Worm (Caenorhabditis elegans) whole organism, dauer: Measurements from ENCODE around the gene soap-1.

ENCODE experiments used
- unc-62 ChIP-seq: sonication (generic microtip); optimal IDR thresholded peaks from 2 replicates; lab custom pipeline; 2017; ENCODE audit warnings: missing biosample characterization, missing genetic modification reagents, missing genetic modification characterization

soap-1 gene

DNA sequence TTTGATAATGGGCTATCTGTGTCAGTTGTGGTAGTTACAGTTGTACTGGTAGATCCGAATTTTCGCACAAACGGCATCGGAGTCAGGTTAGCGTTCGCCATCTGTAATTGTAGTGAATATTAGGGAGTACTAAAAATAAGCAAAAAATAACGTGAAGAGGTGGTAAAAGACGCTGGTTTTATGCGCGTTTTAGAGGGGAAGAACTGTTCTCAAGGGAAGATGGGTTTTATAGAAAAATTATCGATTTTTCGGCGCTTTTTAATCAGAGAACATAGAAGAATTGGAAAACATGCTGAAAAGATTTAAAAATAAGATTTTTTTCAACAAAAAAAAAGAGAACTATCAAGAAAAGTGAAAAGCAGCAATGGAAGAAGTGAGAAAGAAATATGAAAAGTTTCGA is 8.4 kb upstream of the soap-1 start, which contains the start of gene C13F10.7:
Gene C13F10.7 (minus strand): TSS at position 101 of the 400 bp plus-strand sequence.
- no peak for TF ChIP-seq unc-62 (GFP tag; lab: Kevin White, UChicago)

DNA sequence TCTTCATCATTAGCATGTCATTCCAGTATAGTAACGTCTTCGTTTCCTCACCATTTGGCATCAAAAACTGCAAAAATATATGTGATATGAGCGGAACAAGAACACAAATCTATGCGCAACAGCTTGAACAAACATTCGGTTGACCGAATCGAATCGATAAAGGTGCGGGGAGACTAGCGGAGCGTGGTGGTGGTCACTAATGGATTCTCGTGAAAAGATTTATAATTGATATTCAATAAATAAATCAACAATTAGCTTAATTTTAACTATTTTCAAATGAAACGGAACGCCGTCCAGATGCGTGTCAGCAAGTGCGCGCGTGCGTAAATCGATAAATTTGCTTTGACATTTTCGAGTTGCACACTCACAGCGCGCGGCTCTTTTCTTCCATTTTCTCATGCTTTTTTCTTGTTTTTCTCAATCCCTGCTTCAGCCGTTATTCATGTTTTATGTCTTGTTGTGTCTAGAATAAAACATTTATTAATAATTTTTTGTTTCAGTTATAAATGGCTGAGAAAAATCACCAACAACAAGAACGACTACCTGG is 6.3 kb upstream of the soap-1 start, which contains the start of the genes C13F10.8, C13F10.6 and kxd-1:
Gene C13F10.8 (minus strand): TSS at position 51 of the 547 bp plus-strand sequence.
Gene C13F10.6 (minus strand): TSS at position 67 of the 547 bp plus-strand sequence.
Gene kxd-1 (plus strand): TSS at position 497 of the 547 bp plus-strand sequence.
- no peak for TF ChIP-seq unc-62 (GFP tag; lab: Kevin White, UChicago)

DNA sequence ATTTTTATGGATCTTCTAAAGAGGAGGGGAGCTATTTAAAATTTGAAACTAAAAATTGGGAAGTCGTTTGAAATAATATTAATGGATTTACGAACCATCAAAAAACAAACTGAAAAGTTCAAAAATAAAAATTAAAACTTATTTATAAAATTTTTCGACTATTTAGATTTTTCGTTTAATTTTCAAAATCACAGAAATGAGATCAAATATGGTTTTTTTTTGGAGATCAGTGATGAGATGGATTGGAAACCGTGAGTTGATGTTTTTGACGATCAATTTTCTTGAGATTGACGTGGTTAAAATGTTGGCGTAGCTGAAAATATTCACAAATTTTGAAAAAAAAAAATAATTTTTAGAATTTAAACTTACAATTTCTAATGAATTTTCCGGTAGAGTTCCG is 4.3 kb upstream of the soap-1 start, which contains the start of gene C13F10.5:
Gene C13F10.5 (minus strand): TSS at position 101 of the 400 bp plus-strand sequence.
- no peak for TF ChIP-seq unc-62 (GFP tag; lab: Kevin White, UChicago)

DNA sequence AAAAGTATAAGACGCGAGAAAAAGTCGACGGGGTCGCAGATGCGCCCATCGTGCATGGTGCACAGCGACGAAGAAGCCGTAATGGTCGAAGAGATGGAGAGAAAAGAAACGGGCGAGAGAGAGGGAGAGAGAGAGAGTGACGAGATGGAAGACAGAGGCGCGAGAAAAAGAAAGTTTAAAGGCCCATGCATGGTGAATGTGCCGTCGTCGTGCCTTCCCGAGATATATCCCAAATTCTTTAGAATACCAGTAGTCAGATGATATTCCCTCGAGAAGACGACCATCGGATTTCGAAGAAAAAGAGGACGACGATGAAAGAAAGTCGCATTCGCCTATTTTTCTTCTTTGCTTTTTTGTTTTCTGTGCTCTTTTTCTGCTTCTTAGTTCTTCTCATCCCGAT is 1.3 kb upstream of the soap-1 start:
- no peak for TF ChIP-seq unc-62 (GFP tag; lab: Kevin White, UChicago)

DNA sequence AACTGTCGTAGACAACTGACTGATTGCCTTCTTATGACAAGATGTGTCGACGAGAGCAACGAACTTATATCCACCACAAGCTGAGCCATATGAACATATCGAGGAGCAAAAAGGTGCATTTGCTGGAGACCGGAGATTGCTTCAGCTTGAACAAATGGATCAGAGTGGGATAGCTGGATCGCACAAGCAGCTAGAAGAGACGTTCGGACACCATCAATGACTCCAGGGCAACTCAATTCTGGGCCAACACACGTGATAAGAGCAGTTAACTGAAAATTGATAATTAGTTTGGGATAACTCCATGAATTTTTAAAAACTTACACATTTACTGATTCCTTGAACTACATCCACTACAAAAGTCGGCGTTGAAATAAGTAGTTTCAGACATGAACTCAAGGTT is 5.7 kb downstream of the soap-1 start:
- TF ChIP-seq unc-62 (GFP tag; lab: Kevin White, UChicago): no peak

DNA sequence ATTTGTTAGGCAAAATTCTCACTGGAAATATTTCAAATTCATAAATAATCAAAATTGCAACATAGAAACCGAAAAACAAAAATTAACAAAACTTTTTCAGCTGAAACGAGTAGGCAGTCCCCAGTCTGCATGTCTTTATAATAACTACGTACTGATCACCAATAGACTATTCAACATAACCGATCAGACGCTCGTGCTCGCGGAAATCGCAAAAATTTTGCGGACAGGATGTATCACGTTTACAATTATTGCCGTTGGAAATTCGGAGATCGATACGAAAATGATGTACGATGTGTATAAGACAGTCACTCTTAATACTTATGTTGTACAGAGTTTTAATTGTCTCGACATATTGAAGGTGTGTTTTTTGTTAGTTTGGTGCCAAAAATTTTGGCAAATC is 13.3 kb downstream of the soap-1 start:
- TF ChIP-seq unc-62 (GFP tag; lab: Kevin White, UChicago): no peak

DNA sequence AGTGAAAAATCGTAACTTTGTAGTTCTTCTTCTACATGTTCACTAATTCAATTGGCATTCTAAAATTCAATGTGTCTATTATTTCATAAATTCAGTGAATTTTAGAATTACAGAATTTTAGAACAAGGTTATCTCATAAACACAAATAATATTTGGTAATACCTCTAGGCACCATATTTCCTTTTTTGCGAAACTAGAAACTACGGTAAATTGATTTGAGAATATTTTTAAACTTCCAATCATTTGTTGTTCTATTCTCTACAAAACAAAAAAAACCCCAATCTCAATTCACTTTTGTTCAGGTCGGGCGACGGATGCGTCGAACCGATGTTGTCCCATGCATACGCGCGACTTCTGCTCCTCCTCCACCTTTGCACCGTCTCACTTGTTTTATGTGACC is 14.8 kb downstream of the soap-1 start, which contains the start of gene F09G2.1:
Gene F09G2.1 (plus strand): TSS at position 301 of the 400 bp plus-strand sequence.
- no peak for TF ChIP-seq unc-62 (GFP tag; lab: Kevin White, UChicago)

DNA sequence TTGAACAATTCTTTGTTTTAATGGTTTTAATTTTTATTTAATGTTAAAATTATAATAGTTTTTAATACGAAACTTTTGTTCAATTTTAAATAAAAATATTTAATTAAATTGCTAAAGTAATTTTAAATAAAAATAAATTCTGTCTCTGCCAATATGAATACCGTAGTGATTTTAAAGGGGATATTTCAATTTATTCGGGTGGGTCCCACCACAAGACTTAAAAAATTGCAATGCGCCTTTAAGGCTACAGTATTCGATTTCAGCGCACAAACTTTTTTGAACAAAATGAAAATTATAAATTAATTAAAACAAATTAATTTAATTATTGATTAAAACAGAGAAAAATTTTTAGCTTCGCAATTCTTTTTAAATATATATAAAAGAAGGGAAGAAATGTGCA is 15.6 kb downstream of the soap-1 start:
- no peak for TF ChIP-seq unc-62 (GFP tag; lab: Kevin White, UChicago)

DNA sequence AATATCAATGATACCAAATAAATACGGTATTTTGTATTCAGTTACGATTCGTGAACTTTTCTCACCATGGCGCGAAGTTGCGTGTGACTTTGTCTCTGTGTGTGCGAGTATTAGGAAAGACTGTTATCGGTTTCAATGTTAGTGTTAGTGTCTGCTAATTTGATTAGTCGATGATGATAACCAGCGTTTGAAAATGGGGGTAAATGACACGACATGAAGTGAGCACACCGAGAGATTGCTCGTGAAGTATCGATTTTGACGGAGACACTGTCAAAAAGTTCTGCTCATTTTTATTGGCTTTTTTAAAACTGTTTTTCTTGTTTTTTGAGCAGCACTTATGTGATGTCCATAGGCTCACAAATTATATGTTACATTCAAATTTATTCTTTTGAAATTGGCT is 16.3 kb downstream of the soap-1 start:
- TF ChIP-seq unc-62 (GFP tag; lab: Kevin White, UChicago): no peak

DNA sequence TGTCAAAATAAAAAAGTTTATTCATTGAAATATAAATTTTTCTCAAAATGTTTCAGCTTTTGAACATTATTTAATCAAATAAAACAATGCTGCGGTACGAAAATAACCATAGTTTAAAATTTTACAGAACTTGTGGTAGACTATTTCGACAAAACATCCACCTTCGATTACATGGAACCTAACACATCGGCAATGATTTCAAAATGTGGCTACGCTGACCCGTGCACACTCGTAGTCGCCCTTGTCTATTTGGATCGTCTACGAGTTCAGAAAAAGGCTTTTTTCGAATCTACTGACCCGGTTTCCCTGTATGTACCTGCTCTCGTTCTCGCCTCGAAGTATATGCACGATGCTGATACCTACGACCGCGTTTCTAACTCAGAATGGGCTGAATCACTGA is 17.7 kb downstream of the soap-1 start:
- TF ChIP-seq unc-62 (GFP tag; lab: Kevin White, UChicago): no peak

DNA sequence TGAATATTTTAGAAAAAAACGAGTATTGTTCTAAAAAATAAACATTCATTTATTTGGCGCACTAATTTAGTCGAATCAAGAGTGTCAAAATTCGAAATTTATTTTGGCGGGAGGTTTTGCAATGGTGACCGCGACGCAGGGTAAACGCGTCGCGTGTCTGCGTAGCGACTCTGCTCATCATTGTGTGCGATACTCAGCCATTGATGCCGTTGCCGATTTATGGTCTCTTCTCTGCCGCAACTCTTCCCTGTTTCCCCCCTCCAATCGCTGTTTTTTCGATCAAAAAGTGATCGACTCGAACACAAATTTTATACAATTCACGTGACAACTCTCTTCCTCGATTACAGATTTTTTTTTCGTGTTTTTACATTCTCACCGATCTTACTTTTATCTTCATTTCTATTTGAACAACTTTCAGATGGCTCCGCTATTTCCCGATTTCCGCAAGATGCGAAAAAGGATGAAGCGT is 18.2 kb downstream of the soap-1 start, which contains the start of gene F09G2.2:
Gene F09G2.2 (plus strand): TSS at position 419 of the 469 bp plus-strand sequence.
- no peak for TF ChIP-seq unc-62 (GFP tag; lab: Kevin White, UChicago)

DNA sequence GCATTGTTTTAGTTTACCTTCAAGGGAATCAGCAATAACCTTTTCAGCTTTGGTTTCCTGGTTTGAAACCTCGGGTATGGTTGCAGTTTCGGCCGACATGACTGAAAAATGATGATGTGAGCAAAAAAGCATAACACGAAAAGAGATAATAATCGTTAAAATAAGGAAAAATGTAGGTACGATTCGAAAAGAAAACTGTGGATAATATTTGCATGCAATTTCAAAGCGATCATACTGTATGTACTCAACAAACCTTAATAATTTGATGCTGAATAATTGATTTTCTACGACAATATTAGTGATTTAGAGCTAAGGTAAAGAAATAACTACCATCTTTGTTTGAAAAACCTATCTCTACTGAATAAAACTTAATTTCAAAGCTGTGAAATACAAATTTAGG is 18.7 kb downstream of the soap-1 start, which contains the start of gene attf-2:
Gene attf-2 (minus strand): TSS at position 101 of the 400 bp plus-strand sequence.
- TF ChIP-seq unc-62 (GFP tag; lab: Kevin White, UChicago): no peak

DNA sequence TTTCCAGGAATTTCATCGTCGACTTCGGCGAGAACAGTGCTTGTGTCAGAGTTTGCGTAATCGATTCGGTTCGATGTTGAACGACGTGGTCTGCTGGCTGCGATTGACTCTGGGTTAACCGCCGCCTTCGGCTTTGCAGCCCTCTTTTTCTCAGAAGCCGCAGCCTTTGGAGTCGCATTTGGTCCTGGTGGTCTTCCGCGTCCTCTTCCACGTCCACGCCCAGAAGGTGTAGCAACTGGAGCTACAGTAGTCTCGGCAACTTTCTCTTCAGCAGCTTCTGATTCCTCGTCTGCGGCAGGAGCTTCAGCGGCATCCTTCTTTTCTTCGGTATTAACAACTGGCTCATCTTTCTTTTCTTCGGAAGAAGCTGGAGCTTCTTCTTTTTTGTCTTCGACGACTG is 19.9 kb downstream of the soap-1 start:
- no peak for TF ChIP-seq unc-62 (GFP tag; lab: Kevin White, UChicago)

DNA sequence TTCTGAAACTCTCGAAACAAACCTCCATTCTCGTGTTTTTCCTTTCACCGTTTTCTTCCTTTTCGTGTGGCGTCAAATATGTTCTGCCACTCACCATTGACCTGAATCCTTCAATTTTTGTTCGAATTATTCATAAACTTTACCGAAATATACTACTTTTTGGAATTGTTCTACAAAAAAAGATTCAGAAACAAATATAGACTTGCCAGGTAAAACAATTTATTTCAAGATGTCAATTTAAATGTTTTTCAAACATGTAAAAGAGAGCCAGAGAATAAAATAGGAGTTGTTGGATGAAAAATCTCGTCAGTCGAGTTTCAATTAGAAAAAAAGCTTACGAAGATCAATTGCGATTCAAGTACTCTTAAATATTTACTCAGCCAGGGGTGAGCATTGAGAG is 21.1 kb downstream of the soap-1 start, which contains the start of gene F09G2.8:
Gene F09G2.8 (minus strand): TSS at position 101 of the 400 bp plus-strand sequence.
- TF ChIP-seq unc-62 (GFP tag; lab: Kevin White, UChicago): no peak

DNA sequence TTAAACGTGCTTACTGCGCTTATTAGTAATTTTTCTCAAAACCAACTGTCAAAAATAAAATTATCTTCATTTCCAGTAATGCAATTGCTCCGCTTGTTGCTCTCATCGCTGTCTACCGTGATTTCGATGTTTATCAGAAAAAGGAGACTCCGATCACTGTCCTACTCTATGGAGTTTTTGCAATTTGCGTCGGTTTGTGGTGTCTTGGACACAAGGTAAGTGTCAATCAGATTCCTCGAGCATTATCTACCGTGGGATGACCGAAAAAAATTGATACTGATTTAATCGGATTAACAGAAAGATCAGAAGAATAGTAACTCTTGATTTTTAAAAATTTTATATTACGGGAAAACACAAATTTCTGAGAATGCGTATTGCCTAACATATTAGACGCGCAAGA is 27.4 kb downstream of the soap-1 start:
- TF ChIP-seq unc-62 (GFP tag; lab: Kevin White, UChicago): no peak

DNA sequence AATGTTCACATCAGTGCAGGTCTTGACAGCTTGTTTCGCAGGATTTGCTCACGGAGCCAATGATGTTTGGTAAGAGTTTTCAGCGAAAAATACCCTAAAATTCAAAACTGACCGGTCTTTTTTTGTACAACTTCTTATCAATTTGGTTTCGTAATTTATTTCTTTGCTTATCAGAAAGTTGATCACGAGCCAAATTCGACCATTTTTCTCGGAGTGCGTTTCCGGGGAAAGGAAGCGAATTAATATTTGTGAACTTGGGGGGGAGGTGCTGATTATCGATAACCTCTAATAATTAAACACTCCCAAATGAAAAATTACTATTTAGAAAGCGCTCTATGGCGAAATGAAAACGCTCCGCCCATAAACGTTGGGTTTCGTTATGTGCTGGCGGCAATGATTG is 28.1 kb downstream of the soap-1 start:
- no peak for TF ChIP-seq unc-62 (GFP tag; lab: Kevin White, UChicago)

DNA sequence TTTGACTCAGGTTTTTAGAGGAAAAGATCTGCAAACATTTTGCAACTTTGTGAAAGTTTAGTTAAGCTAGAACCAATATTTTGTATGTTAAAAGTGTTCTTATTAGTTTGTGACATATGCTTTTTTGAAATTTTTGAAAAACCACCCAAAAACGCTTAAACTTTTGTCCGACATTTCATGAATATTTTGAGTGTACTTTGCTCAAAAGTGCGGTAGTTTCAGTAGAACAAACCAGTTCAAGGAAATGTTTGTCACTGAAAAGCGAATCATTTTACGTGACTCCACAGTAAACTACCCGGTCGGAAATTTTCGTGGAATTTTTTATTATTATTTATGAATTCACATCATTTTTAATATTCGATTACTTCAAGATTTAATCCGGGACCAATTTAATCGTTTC is 30.2 kb downstream of the soap-1 start, which contains the start of gene pitr-5:
Gene pitr-5 (plus strand): TSS at position 301 of the 400 bp plus-strand sequence.
- TF ChIP-seq unc-62 (GFP tag; lab: Kevin White, UChicago): no peak
